Worm (Caenorhabditis elegans) whole organism, young adult: ENCODE data around the gene B0361.9.

ENCODE experiments used
- B0019.2 ChIP-seq: fragments of 200-800 bp; sonication (Bioruptor generic); conservative IDR thresholded peaks from 2 replicates; pipeline ENCODE4 v1.3.6; 2022; ENCODE audit warnings: missing genetic modification reagents, missing genetic modification characterization, missing compliant biosample characterization
- C06A6.2 ChIP-seq: fragments of 200-800 bp; sonication (Bioruptor generic); conservative IDR thresholded peaks from 2 replicates; pipeline ENCODE4 v1.3.6; 2022; ENCODE audit warnings: missing genetic modification characterization, missing compliant biosample characterization
- F22D6.2 ChIP-seq: sonication (generic microtip); optimal IDR thresholded peaks from 2 replicates; lab custom pipeline; 2016; ENCODE audit warnings: mild to moderate bottlenecking, missing genetic modification characterization, missing compliant biosample characterization
- F23B12.7 ChIP-seq: sonication (generic microtip); optimal IDR thresholded peaks from 2 replicates; lab custom pipeline; 2017; ENCODE audit warnings: missing genetic modification characterization, mild to moderate bottlenecking, missing compliant biosample characterization, antibody characterized with exemption, moderate library complexity; ENCODE audit not compliant: insufficient read depth
- F37B4.10 ChIP-seq: fragments of 200-800 bp; sonication (Bioruptor generic); IDR thresholded peaks from 2 replicates; pipeline ENCODE4 v1.3.6; 2022; ENCODE audit warnings: missing genetic modification characterization, missing compliant biosample characterization
- F55B11.4 ChIP-seq: sonication (generic microtip); optimal IDR thresholded peaks from 2 replicates; lab custom pipeline; 2016; ENCODE audit warnings: missing compliant biosample characterization, missing genetic modification characterization, borderline replicate concordance; ENCODE audit not compliant: insufficient read depth
- K12H6.12 ChIP-seq: fragments of 200-800 bp; sonication (Bioruptor generic); optimal IDR thresholded peaks from 2 replicates; lab custom pipeline; 2018; ENCODE audit warnings: mild to moderate bottlenecking, missing genetic modification characterization, missing compliant biosample characterization
- T26A5.8 ChIP-seq: sonication (generic microtip); optimal IDR thresholded peaks from 2 replicates; lab custom pipeline; 2016; ENCODE audit warnings: missing genetic modification characterization, missing compliant biosample characterization
- Y53F4B.3 ChIP-seq: fragments of 200-800 bp; sonication (Bioruptor generic); IDR thresholded peaks from 2 replicates; pipeline ENCODE4 v1.3.6; 2022; ENCODE audit warnings: missing genetic modification reagents, missing genetic modification characterization, missing compliant biosample characterization
- Y56A3A.18 ChIP-seq: fragments of 200-800 bp; sonication (Bioruptor generic); IDR thresholded peaks from 2 replicates; pipeline ENCODE4 v1.3.6; 2022; ENCODE audit warnings: missing genetic modification reagents, missing genetic modification characterization, missing compliant biosample characterization
- Y79H2A.3 ChIP-seq: fragments of 200-800 bp; sonication (Bioruptor generic); conservative IDR thresholded peaks from 2 replicates; pipeline ENCODE4 v1.3.6; 2022; ENCODE audit warnings: missing genetic modification reagents, missing genetic modification characterization, missing compliant biosample characterization
- ZK185.1 ChIP-seq: sonication (generic microtip); optimal IDR thresholded peaks from 2 replicates; lab custom pipeline; 2016; ENCODE audit warnings: mild to moderate bottlenecking, missing genetic modification characterization, missing compliant biosample characterization; ENCODE audit not compliant: poor library complexity, severe bottlenecking
- akir-1 ChIP-seq: fragments of 200-800 bp; sonication (Bioruptor generic); optimal IDR thresholded peaks from 2 replicates; lab custom pipeline; 2018; ENCODE audit warnings: mild to moderate bottlenecking, missing genetic modification characterization, moderate library complexity, missing compliant biosample characterization
- atf-7 ChIP-seq: sonication (generic microtip); optimal IDR thresholded peaks from 2 replicates; lab custom pipeline; 2017; ENCODE audit warnings: mild to moderate bottlenecking, missing genetic modification characterization, missing compliant biosample characterization
- attf-3 ChIP-seq: fragments of 200-800 bp; sonication (Bioruptor generic); conservative IDR thresholded peaks from 2 replicates; pipeline ENCODE4 v1.3.6; 2022; ENCODE audit warnings: missing genetic modification reagents, missing genetic modification characterization, missing compliant biosample characterization
- attf-5 ChIP-seq: fragments of 200-800 bp; sonication (Bioruptor generic); optimal IDR thresholded peaks from 2 replicates; lab custom pipeline; 2018; ENCODE audit warnings: mild to moderate bottlenecking, missing genetic modification characterization, missing compliant biosample characterization
- attf-6 ChIP-seq: fragments of 200-800 bp; sonication (Bioruptor generic); IDR thresholded peaks from 2 replicates; pipeline ENCODE4 v1.3.6; 2022; ENCODE audit warnings: missing genetic modification reagents, missing genetic modification characterization, missing compliant biosample characterization
- bed-1 ChIP-seq: fragments of 200-800 bp; sonication (Bioruptor generic); IDR thresholded peaks from 2 replicates; pipeline ENCODE4 v1.3.6; 2022; ENCODE audit warnings: missing genetic modification reagents, missing genetic modification characterization, missing compliant biosample characterization
- bed-2 ChIP-seq: fragments of 200-800 bp; sonication (Bioruptor generic); IDR thresholded peaks from 2 replicates; pipeline ENCODE4 v1.3.6; 2022; ENCODE audit warnings: missing genetic modification reagents, missing genetic modification characterization, missing compliant biosample characterization
- ceh-79 ChIP-seq: sonication (generic microtip); optimal IDR thresholded peaks from 2 replicates; lab custom pipeline; 2017; ENCODE audit warnings: mild to moderate bottlenecking, missing genetic modification characterization, missing compliant biosample characterization
- chd-7 ChIP-seq: sonication (generic microtip); optimal IDR thresholded peaks from 2 replicates; lab custom pipeline; 2016; ENCODE audit warnings: mild to moderate bottlenecking, missing genetic modification characterization, moderate library complexity, missing compliant biosample characterization
- die-1 ChIP-seq: sonication (generic microtip); optimal IDR thresholded peaks from 2 replicates; lab custom pipeline; 2016; ENCODE audit warnings: missing genotype, mild to moderate bottlenecking, missing genetic modification characterization, missing compliant biosample characterization
- egl-44 ChIP-seq: fragments of 200-800 bp; sonication (Bioruptor generic); IDR thresholded peaks from 2 replicates; pipeline ENCODE4 v1.3.6; 2022; ENCODE audit warnings: missing genetic modification reagents, missing genetic modification characterization, missing compliant biosample characterization
- hmg-20 ChIP-seq: fragments of 200-800 bp; sonication (Bioruptor generic); IDR thresholded peaks from 2 replicates; pipeline ENCODE4 v1.3.6; 2022; ENCODE audit warnings: missing genetic modification reagents, missing genetic modification characterization, missing compliant biosample characterization
- let-526 ChIP-seq: fragments of 200-800 bp; sonication (Bioruptor generic); IDR thresholded peaks from 2 replicates; pipeline ENCODE4 v1.3.6; 2022; ENCODE audit warnings: missing genetic modification reagents, missing genetic modification characterization, missing compliant biosample characterization
- lin-26 ChIP-seq: fragments of 200-800 bp; sonication (Bioruptor generic); IDR thresholded peaks from 2 replicates; pipeline ENCODE4 v1.3.6; 2022; ENCODE audit warnings: missing genetic modification reagents, missing genetic modification characterization, missing compliant biosample characterization
- lin-35 ChIP-seq, 3 experiments: fragments of 150-350 bp in 2 of 3; sonication (generic microtip) in 1 of 3; optimal IDR thresholded peaks; 2 replicates each; lab custom pipeline; 2014 to 2018; ENCODE audit warnings: missing biosample characterization in 3 of 3, missing genetic modification characterization in 3 of 3, missing genetic modification reagents in 3 of 3
- lin-40 ChIP-seq: sonication (generic microtip); optimal IDR thresholded peaks from 2 replicates; lab custom pipeline; 2016; ENCODE audit warnings: missing genetic modification characterization, mild to moderate bottlenecking, missing compliant biosample characterization, missing genotype, missing genetic modification reagents
- madf-10 ChIP-seq: sonication (generic microtip); optimal IDR thresholded peaks from 2 replicates; lab custom pipeline; 2016; ENCODE audit warnings: mild to moderate bottlenecking, missing genetic modification characterization, missing compliant biosample characterization
- madf-3 ChIP-seq: fragments of 200-800 bp; sonication (Bioruptor generic); IDR thresholded peaks from 2 replicates; pipeline ENCODE4 v1.3.6; 2022; ENCODE audit warnings: missing genetic modification reagents, missing genetic modification characterization, missing compliant biosample characterization
- mcd-1 ChIP-seq: fragments of 200-800 bp; sonication (Bioruptor generic); IDR thresholded peaks from 2 replicates; pipeline ENCODE4 v1.3.6; 2022; ENCODE audit warnings: missing genetic modification reagents, missing genetic modification characterization, missing compliant biosample characterization
- mxl-1 ChIP-seq: sonication (generic microtip); optimal IDR thresholded peaks from 2 replicates; lab custom pipeline; 2016; ENCODE audit warnings: missing genetic modification characterization, missing compliant biosample characterization
- nfya-1 ChIP-seq: sonication (generic microtip); optimal IDR thresholded peaks from 2 replicates; lab custom pipeline; 2017; ENCODE audit warnings: antibody characterized with exemption, missing compliant biosample characterization, missing genetic modification characterization, borderline replicate concordance; ENCODE audit not compliant: insufficient read depth
- nfya-2 ChIP-seq: fragments of 200-800 bp; sonication (Bioruptor generic); IDR thresholded peaks from 2 replicates; pipeline ENCODE4 v1.3.6; 2022; ENCODE audit warnings: missing genetic modification reagents, missing genetic modification characterization, missing compliant biosample characterization
- nfyb-1 ChIP-seq: fragments of 200-800 bp; sonication (Bioruptor generic); IDR thresholded peaks from 2 replicates; pipeline ENCODE4 v1.3.6; 2022; ENCODE audit warnings: missing genetic modification reagents, missing genetic modification characterization, missing compliant biosample characterization
- nhr-179 ChIP-seq: sonication (generic microtip); optimal IDR thresholded peaks from 2 replicates; lab custom pipeline; 2016; ENCODE audit warnings: mild to moderate bottlenecking, missing genetic modification characterization, missing compliant biosample characterization
- nhr-80 ChIP-seq: sonication (generic microtip); optimal IDR thresholded peaks from 2 replicates; lab custom pipeline; 2016; ENCODE audit warnings: missing genetic modification characterization, missing compliant biosample characterization
- pbrm-1 ChIP-seq: fragments of 200-800 bp; sonication (Bioruptor generic); IDR thresholded peaks from 2 replicates; pipeline ENCODE4 v1.3.6; 2022; ENCODE audit warnings: missing genetic modification reagents, missing genetic modification characterization, missing compliant biosample characterization
- rcor-1 ChIP-seq: fragments of 200-800 bp; sonication (Bioruptor generic); IDR thresholded peaks from 2 replicates; pipeline ENCODE4 v1.3.6; 2022; ENCODE audit warnings: missing genetic modification reagents, missing genetic modification characterization, missing compliant biosample characterization
- rpc-1 ChIP-seq, 2 experiments: fragments of 150-350 bp in 1 of 2; sonication (generic microtip) in 1 of 2; optimal IDR thresholded peaks; 2 replicates each; lab custom pipeline; 2014 to 2018; ENCODE audit warnings: missing biosample characterization in 1 of 2, missing genetic modification characterization in 1 of 2, missing genetic modification reagents in 1 of 2, missing genotype in 1 of 2
- tbp1 ChIP-seq: fragments of 200-800 bp; sonication (Bioruptor generic); optimal IDR thresholded peaks from 2 replicates; lab custom pipeline; 2018; ENCODE audit warnings: mild to moderate bottlenecking, missing genetic modification characterization, missing compliant biosample characterization
- tbx-9 ChIP-seq: sonication (generic microtip); optimal IDR thresholded peaks from 2 replicates; lab custom pipeline; 2016; ENCODE audit warnings: borderline replicate concordance, missing genetic modification characterization, inconsistent platforms, missing compliant biosample characterization
- unc-62 ChIP-seq: fragments of 150-350 bp; optimal IDR thresholded peaks from 2 replicates; lab custom pipeline; 2014; ENCODE audit warnings: missing biosample characterization, missing genetic modification reagents, missing genetic modification characterization
- xnd-1 ChIP-seq: sonication (generic microtip); optimal IDR thresholded peaks from 2 replicates; lab custom pipeline; 2016; ENCODE audit warnings: missing genotype, missing genetic modification reagents, missing genetic modification characterization, missing compliant biosample characterization
- zfh-2 ChIP-seq: fragments of 200-800 bp; sonication (Bioruptor generic); conservative IDR thresholded peaks from 2 replicates; pipeline ENCODE4 v1.3.6; 2022; ENCODE audit warnings: missing genetic modification reagents, missing genetic modification characterization, missing compliant biosample characterization
- ztf-18 ChIP-seq: sonication (generic microtip); optimal IDR thresholded peaks from 2 replicates; lab custom pipeline; 2016; ENCODE audit warnings: missing genotype, mild to moderate bottlenecking, missing genetic modification characterization, missing compliant biosample characterization
- ztf-28 ChIP-seq: fragments of 200-800 bp; sonication (Bioruptor generic); IDR thresholded peaks from 2 replicates; pipeline ENCODE4 v1.3.6; 2022; ENCODE audit warnings: missing genetic modification reagents, missing genetic modification characterization, missing compliant biosample characterization
- ztf-3 ChIP-seq: fragments of 200-800 bp; sonication (Bioruptor generic); optimal IDR thresholded peaks from 2 replicates; lab custom pipeline; 2018; ENCODE audit warnings: mild to moderate bottlenecking, missing genetic modification characterization, missing compliant biosample characterization

The B0361.9 gene

ce11 chrIII:7335220-7335619 is 35.8 kb upstream of the B0361.9 start, which contains the start of gene F56C9.10 (continued):
- TF ChIP-seq attf-3 (no peak), attf-5 (GFP tag; lab: Kevin White, UChicago) (peak; percentile 86), tbp1 (peak; percentile 58), nfyb-1 (GFP tag; lab: Robert Waterston, UW) (peak; percentile 83), Y56A3A.18 (no peak), nfya-1 (no peak), C06A6.2 (GFP tag; lab: Robert Waterston, UW) (0 out of 2 replicates have a peak, but pooled peaks have one; percentile 14), bed-2 (GFP tag; lab: Robert Waterston, UW) (no peak), akir-1 (GFP tag; lab: Kevin White, UChicago) (no peak), K12H6.12 (tag; lab: Kevin White, UChicago) (peak; percentile 78), madf-10 (peak; percentile 77), lin-26 (peak; percentile 61), unc-62 (GFP tag; lab: Kevin White, UChicago) (peak; percentile 90), F55B11.4 (tag; lab: Kevin White, UChicago) (no peak), F22D6.2 (tag; lab: Kevin White, UChicago) (peak; percentile 74), rcor-1 (GFP tag; lab: Robert Waterston, UW) (0 out of 2 replicates have a peak, but pooled peaks have one; percentile 20), lin-35 (GFP tag; optimal IDR thresholded peaks at IDR 0.05; lab: Kevin White, UChicago) (peak in 1 of 3 experiments; percentile 27), chd-7 (tag; lab: Kevin White, UChicago) (peak; percentile 82), ZK185.1 (tag; lab: Kevin White, UChicago) (peak; percentile 53), F37B4.10 (GFP tag; lab: Robert Waterston, UW) (no peak), madf-3 (GFP tag; lab: Robert Waterston, UW) (peak; percentile 77; the same call in 1 of the 2 replicates), egl-44 (0 out of 2 replicates have a peak, but pooled peaks have one; percentile 34), ztf-3 (GFP tag; lab: Kevin White, UChicago) (peak; percentile 42), hmg-20 (GFP tag; lab: Robert Waterston, UW) (0 out of 2 replicates have a peak, but pooled peaks have one; percentile 5), nfya-2 (GFP tag; lab: Robert Waterston, UW) (no peak), F23B12.7 (tag; lab: Kevin White, UChicago) (no peak), mcd-1 (GFP tag; lab: Robert Waterston, UW) (peak; percentile 60), T26A5.8 (tag; lab: Kevin White, UChicago) (no peak), ztf-28 (GFP tag; lab: Robert Waterston, UW) (no peak), attf-6 (GFP tag; lab: Robert Waterston, UW) (no peak), B0019.2 (no peak), bed-1 (GFP tag; lab: Robert Waterston, UW) (no peak), let-526 (peak; percentile 51; the same call in 1 of the 2 replicates), mxl-1 (tag; lab: Kevin White, UChicago) (no peak), zfh-2 (GFP tag; lab: Robert Waterston, UW) (peak; percentile 75), rpc-1 (optimal IDR thresholded peaks at IDR 0.05; lab: Kevin White, UChicago) (no peak), rpc-1 (tag; optimal IDR thresholded peaks at IDR 0.05; lab: Kevin White, UChicago) (no peak), nhr-80 (tag; lab: Kevin White, UChicago) (peak; percentile 78), xnd-1 (tag; lab: Kevin White, UChicago) (no peak), die-1 (tag; lab: Kevin White, UChicago) (peak; percentile 34), Y53F4B.3 (GFP tag; lab: Robert Waterston, UW) (no peak), ceh-79 (tag; lab: Kevin White, UChicago) (no peak), Y79H2A.3 (GFP tag; lab: Robert Waterston, UW) (no peak), ztf-18 (peak; percentile 16), nhr-179 (tag; lab: Kevin White, UChicago) (no peak), lin-40 (tag; lab: Kevin White, UChicago) (peak; percentile 79), tbx-9 (no peak), atf-7 (tag; lab: Kevin White, UChicago) (peak; percentile 72), pbrm-1 (GFP tag; lab: Robert Waterston, UW) (peak; percentile 79)
